Fruit fly (Drosophila melanogaster) whole organism, embryonic: Measurements from ENCODE around the gene CG34462.

Experiments used
- ATbp ChIP-seq: fragments of 200-800 bp; sonication (Bioruptor generic); optimal IDR thresholded peaks from 2 replicates; lab custom pipeline; 2017; ENCODE audit warnings: missing biosample characterization, mild to moderate bottlenecking, missing genetic modification characterization, missing genetic modification reagents
- Abd-B ChIP-seq: fragments of 200-800 bp; sonication (Bioruptor generic); optimal IDR thresholded peaks from 2 replicates; lab custom pipeline; 2018; ENCODE audit warnings: missing biosample characterization, mild to moderate bottlenecking, missing genetic modification characterization, moderate library complexity
- Asciz ChIP-seq: fragments of 200-800 bp; sonication (Bioruptor generic); optimal IDR thresholded peaks from 2 replicates; lab custom pipeline; 2017; ENCODE audit warnings: missing biosample characterization, mild to moderate bottlenecking, missing genetic modification characterization, missing genetic modification reagents
- Blimp-1 ChIP-seq: fragments of 200-800 bp; sonication (Bioruptor generic); optimal IDR thresholded peaks from 3 replicates; lab custom pipeline; 2018; ENCODE audit warnings: missing biosample characterization, missing genetic modification characterization, mild to moderate bottlenecking, moderate library complexity, missing genetic modification reagents
- BtbVII ChIP-seq: fragments of 200-800 bp; sonication (Bioruptor generic); optimal IDR thresholded peaks from 3 replicates; lab custom pipeline; 2017; ENCODE audit warnings: missing biosample characterization, mild to moderate bottlenecking, missing genetic modification characterization
- CG11504 ChIP-seq: fragments of 200-800 bp; sonication (Bioruptor generic); optimal IDR thresholded peaks from 3 replicates; lab custom pipeline; 2019; ENCODE audit warnings: missing biosample characterization, mild to moderate bottlenecking, missing genetic modification characterization, moderate library complexity
- CG12236 ChIP-seq: fragments of 200-800 bp; sonication (Bioruptor generic); optimal IDR thresholded peaks from 2 replicates; lab custom pipeline; 2016; ENCODE audit warnings: missing biosample characterization, missing genetic modification characterization
- CG14667 ChIP-seq: fragments of 200-800 bp; sonication (Bioruptor generic); IDR thresholded peaks from 2 replicates; pipeline ENCODE4 v1.3.6; 2022; ENCODE audit warnings: missing biosample characterization, missing genetic modification characterization
- CG14710 ChIP-seq: fragments of 200-800 bp; sonication (Bioruptor generic); optimal IDR thresholded peaks from 3 replicates; lab custom pipeline; 2019; ENCODE audit warnings: missing biosample characterization, mild to moderate bottlenecking, missing genetic modification characterization, moderate library complexity
- CG15073 ChIP-seq: fragments of 200-800 bp; sonication (Bioruptor generic); optimal IDR thresholded peaks from 2 replicates; lab custom pipeline; 2016; ENCODE audit warnings: missing biosample characterization, missing genetic modification characterization
- CG1603 ChIP-seq: fragments of 200-800 bp; sonication (Bioruptor generic); optimal IDR thresholded peaks from 2 replicates; lab custom pipeline; 2019; ENCODE audit warnings: missing biosample characterization, mild to moderate bottlenecking, missing genetic modification characterization, moderate library complexity
- CG2116 ChIP-seq: fragments of 200-800 bp; sonication (Bioruptor generic); optimal IDR thresholded peaks from 3 replicates; lab custom pipeline; 2018; ENCODE audit warnings: missing biosample characterization, mild to moderate bottlenecking, missing genetic modification characterization
- CG2199 ChIP-seq: fragments of 200-800 bp; sonication (Bioruptor generic); IDR thresholded peaks from 3 replicates; pipeline ENCODE4 v1.3.6; 2022; ENCODE audit warnings: missing biosample characterization, missing genetic modification characterization
- CG2889 ChIP-seq: fragments of 200-800 bp; sonication (Bioruptor generic); IDR thresholded peaks from 3 replicates; pipeline ENCODE4 v1.3.6; 2022; ENCODE audit warnings: missing biosample characterization, missing genetic modification characterization
- CG30020 ChIP-seq: fragments of 200-800 bp; optimal IDR thresholded peaks from 2 replicates; lab custom pipeline; 2019; ENCODE audit warnings: missing biosample characterization, mild to moderate bottlenecking, missing genetic modification characterization, moderate library complexity
- CG31365 ChIP-seq: fragments of 200-800 bp; sonication (Bioruptor generic); optimal IDR thresholded peaks from 2 replicates; lab custom pipeline; 2018; ENCODE audit warnings: missing biosample characterization, mild to moderate bottlenecking, missing genetic modification characterization
- CG3838 ChIP-seq: fragments of 200-800 bp; sonication (Bioruptor generic); optimal IDR thresholded peaks from 3 replicates; lab custom pipeline; 2016; ENCODE audit warnings: missing biosample characterization, missing genetic modification characterization
- CG6654 ChIP-seq: fragments of 200-800 bp; sonication (Bioruptor generic); optimal IDR thresholded peaks from 2 replicates; lab custom pipeline; 2017; ENCODE audit warnings: missing biosample characterization, mild to moderate bottlenecking, missing genetic modification characterization
- CG6791 ChIP-seq: fragments of 200-800 bp; sonication (Bioruptor generic); IDR thresholded peaks from 3 replicates; pipeline ENCODE4 v1.3.6; 2022; ENCODE audit warnings: missing biosample characterization, missing genetic modification characterization; ENCODE audit not compliant: partially characterized antibody
- CG8924 ChIP-seq: fragments of 200-800 bp; optimal IDR thresholded peaks from 3 replicates; lab custom pipeline; 2019; ENCODE audit warnings: missing biosample characterization, mild to moderate bottlenecking, missing genetic modification characterization, moderate library complexity
- CG9727 ChIP-seq: fragments of 200-800 bp; sonication (Bioruptor generic); optimal IDR thresholded peaks from 3 replicates; lab custom pipeline; 2017; ENCODE audit warnings: missing biosample characterization, mild to moderate bottlenecking, missing genetic modification characterization
- CG9817 ChIP-seq: fragments of 200-800 bp; sonication (Bioruptor generic); optimal IDR thresholded peaks from 2 replicates; lab custom pipeline; 2018; ENCODE audit warnings: missing biosample characterization, mild to moderate bottlenecking, missing genetic modification characterization, moderate library complexity
- Camta ChIP-seq: fragments of 200-800 bp; sonication (Bioruptor generic); optimal IDR thresholded peaks from 2 replicates; lab custom pipeline; 2016; ENCODE audit warnings: missing biosample characterization, missing genetic modification characterization
- Dip3 ChIP-seq: fragments of 200-800 bp; sonication (Bioruptor generic); optimal IDR thresholded peaks from 3 replicates; lab custom pipeline; 2016; ENCODE audit warnings: missing biosample characterization, missing genetic modification characterization
- Fer2 ChIP-seq: fragments of 200-800 bp; sonication (Bioruptor generic); optimal IDR thresholded peaks from 2 replicates; lab custom pipeline; 2018; ENCODE audit warnings: missing biosample characterization, mild to moderate bottlenecking, missing genetic modification characterization, moderate library complexity
- HLHmδ ChIP-seq: fragments of 200-800 bp; sonication (Bioruptor generic); optimal IDR thresholded peaks from 2 replicates; lab custom pipeline; 2018; ENCODE audit warnings: missing biosample characterization, mild to moderate bottlenecking, missing genetic modification characterization, moderate library complexity
- MESR4 ChIP-seq: fragments of 200-800 bp; sonication (Bioruptor generic); optimal IDR thresholded peaks from 2 replicates; lab custom pipeline; 2018; ENCODE audit warnings: missing biosample characterization, mild to moderate bottlenecking, missing genetic modification characterization, moderate library complexity
- Max ChIP-seq: fragments of 200-800 bp; sonication (Bioruptor generic); optimal IDR thresholded peaks from 2 replicates; lab custom pipeline; 2016; ENCODE audit warnings: missing biosample characterization, mild to moderate bottlenecking, missing genetic modification characterization
- Myb ChIP-seq: fragments of 200-800 bp; sonication (Bioruptor generic); optimal IDR thresholded peaks from 2 replicates; lab custom pipeline; 2016; ENCODE audit warnings: missing biosample characterization, missing genetic modification characterization
- Optix ChIP-seq: fragments of 200-800 bp; sonication (Bioruptor generic); IDR thresholded peaks from 3 replicates; pipeline ENCODE4 v1.3.6; 2022; ENCODE audit warnings: missing biosample characterization, missing genetic modification characterization
- Xbp1 ChIP-seq: fragments of 200-800 bp; sonication (Bioruptor generic); optimal IDR thresholded peaks from 3 replicates; lab custom pipeline; 2016; ENCODE audit warnings: missing biosample characterization, mild to moderate bottlenecking, missing genetic modification characterization
- al ChIP-seq: fragments of 200-800 bp; sonication (Bioruptor generic); IDR thresholded peaks from 2 replicates; pipeline ENCODE4 v1.3.6; 2022; ENCODE audit warnings: missing biosample characterization, missing genetic modification characterization
- ara ChIP-seq: fragments of 200-800 bp; sonication (Bioruptor generic); IDR thresholded peaks from 2 replicates; pipeline ENCODE4 v1.3.6; 2022; ENCODE audit warnings: missing biosample characterization, missing genetic modification characterization
- cas ChIP-seq: fragments of 200-800 bp; sonication (Bioruptor generic); IDR thresholded peaks from 2 replicates; pipeline ENCODE4 v1.3.6; 2022; ENCODE audit warnings: missing biosample characterization, missing genetic modification characterization
- ci ChIP-seq: fragments of 200-800 bp; sonication (Bioruptor generic); IDR thresholded peaks from 3 replicates; pipeline ENCODE4 v1.3.6; 2022; ENCODE audit warnings: missing biosample characterization, missing genetic modification characterization
- crc ChIP-seq: fragments of 200-800 bp; sonication (Bioruptor generic); optimal IDR thresholded peaks from 2 replicates; lab custom pipeline; 2016; ENCODE audit warnings: missing biosample characterization, missing genetic modification characterization
- cwo ChIP-seq: fragments of 200-800 bp; sonication (Bioruptor generic); optimal IDR thresholded peaks from 3 replicates; lab custom pipeline; 2017; ENCODE audit warnings: missing biosample characterization, missing genetic modification characterization, mild to moderate bottlenecking, moderate library complexity, missing genetic modification reagents
- dan ChIP-seq: fragments of 200-800 bp; sonication (Bioruptor generic); IDR thresholded peaks from 2 replicates; pipeline ENCODE4 v1.3.6; 2022; ENCODE audit warnings: missing biosample characterization, missing genetic modification characterization
- dm ChIP-seq: fragments of 200-800 bp; sonication (Bioruptor generic); optimal IDR thresholded peaks from 3 replicates; lab custom pipeline; 2016; ENCODE audit warnings: missing biosample characterization, missing genetic modification characterization
- hbn ChIP-seq: fragments of 200-800 bp; sonication (Bioruptor generic); IDR thresholded peaks from 2 replicates; pipeline ENCODE4 v1.3.6; 2022; ENCODE audit warnings: missing biosample characterization, missing genetic modification characterization; ENCODE audit not compliant: partially characterized antibody
- insv ChIP-seq, 2 experiments: fragments of 200-800 bp; sonication (Bioruptor generic); optimal IDR thresholded peaks; 3 replicates each; lab custom pipeline; 2016 to 2018; ENCODE audit warnings: missing biosample characterization in 2 of 2, missing genetic modification characterization in 2 of 2
- lab ChIP-seq: fragments of 200-800 bp; sonication (Bioruptor generic); optimal IDR thresholded peaks from 3 replicates; lab custom pipeline; 2017; ENCODE audit warnings: missing biosample characterization, missing genetic modification characterization, mild to moderate bottlenecking, moderate library complexity, missing genetic modification reagents
- sc ChIP-seq, 3 experiments: fragments of >200 bp in 2 of 3; fragments of 200-800 bp in 1 of 3; sonication (Bioruptor generic) in 1 of 3; optimal IDR thresholded peaks; 2 replicates in 2 of 3; 3 replicates in 1 of 3; lab custom pipeline; 2017; ENCODE audit warnings: mild to moderate bottlenecking in 1 of 3, missing biosample characterization in 1 of 3, missing genetic modification characterization in 1 of 3, missing genetic modification reagents in 1 of 3
- sna ChIP-seq: fragments of 200-800 bp; sonication (Bioruptor generic); IDR thresholded peaks from 2 replicates; pipeline ENCODE4 v1.3.6; 2022; ENCODE audit warnings: missing biosample characterization, missing genetic modification characterization; ENCODE audit not compliant: partially characterized antibody
- stc ChIP-seq: fragments of 200-800 bp; sonication (Bioruptor generic); IDR thresholded peaks from 2 replicates; pipeline ENCODE4 v1.3.6; 2022; ENCODE audit warnings: missing biosample characterization, missing genetic modification characterization
- tna ChIP-seq: fragments of 200-800 bp; sonication (Bioruptor generic); IDR thresholded peaks from 2 replicates; pipeline ENCODE4 v1.3.6; 2022; ENCODE audit warnings: missing biosample characterization, missing genetic modification characterization; ENCODE audit not compliant: partially characterized antibody
- vvl ChIP-seq: fragments of 200-800 bp; sonication (Bioruptor generic); IDR thresholded peaks from 2 replicates; pipeline ENCODE4 v1.3.6; 2022; ENCODE audit warnings: missing biosample characterization, missing genetic modification characterization

Gene CG34462

DNA sequence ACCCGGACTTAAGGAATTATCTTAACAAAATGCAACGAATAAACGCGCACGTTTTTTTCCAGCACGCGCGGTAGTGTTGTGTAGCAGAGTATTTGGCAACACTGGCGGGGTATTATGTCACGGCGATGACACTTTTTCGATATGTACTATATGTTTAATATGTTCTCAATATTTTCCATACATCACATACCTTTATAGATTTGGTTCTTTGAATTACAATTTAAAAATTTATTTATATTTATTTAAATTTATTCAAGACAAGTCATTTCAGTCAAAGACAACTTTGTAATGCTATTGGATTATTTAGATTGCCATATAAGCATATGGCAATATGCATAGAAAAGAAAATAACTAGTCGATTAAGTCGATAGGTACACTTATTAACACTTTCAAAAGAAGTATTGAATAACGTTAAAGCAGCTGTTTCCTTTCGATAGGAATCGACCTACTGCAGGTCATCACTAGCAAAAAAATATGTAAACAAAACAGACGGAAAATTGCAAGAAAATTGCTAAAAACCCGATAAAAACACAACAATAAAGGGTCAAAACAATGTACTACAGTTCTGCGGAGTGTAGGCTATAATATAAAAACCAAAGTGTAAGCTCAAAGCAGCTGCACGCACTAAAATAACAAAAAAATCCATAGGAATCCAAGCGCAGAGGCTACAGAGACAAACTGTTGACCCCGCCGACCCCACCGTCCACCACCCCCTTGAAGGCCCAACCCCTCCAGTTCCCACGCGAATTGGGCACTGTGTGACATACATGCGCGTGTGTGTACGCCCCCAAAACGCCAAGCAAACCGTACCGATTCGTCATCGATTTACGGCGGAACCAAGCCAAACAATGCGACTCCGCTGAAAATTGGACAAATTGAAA lies 18.0 kb downstream of the CG34462 start, which contains the start of the genes CG7182 and GAPcenA (continued):
- TF ChIP-seq sna (GFP tag; lab: Robert Waterston, UW) (peak; percentile 40), Max (GFP tag; lab: Kevin White, UChicago) (peak; percentile 77), CG14667 (GFP tag; lab: Robert Waterston, UW) (no peak), Asciz (GFP tag; lab: Kevin White, UChicago) (peak; percentile 47), Blimp-1 (GFP tag; lab: Kevin White, UChicago) (peak; percentile 59), ATbp (GFP tag; lab: Kevin White, UChicago) (peak; percentile 16), vvl (peak; percentile 53), ci (0 out of 3 replicates have a peak, but pooled peaks have one; percentile 18), hbn (peak; percentile 40; the same call in 1 of the 2 replicates), Myb (GFP tag; lab: Kevin White, UChicago) (peak; percentile 22), CG11504 (tag; lab: Kevin White, UChicago) (no peak), Camta (GFP tag; lab: Kevin White, UChicago) (peak; percentile 26), cwo (GFP tag; lab: Kevin White, UChicago) (peak; percentile 63), CG2116 (GFP tag; lab: Kevin White, UChicago) (peak; percentile 72), Optix (GFP tag; lab: Robert Waterston, UW) (no peak), CG2889 (GFP tag; lab: Robert Waterston, UW) (no peak), Abd-B (GFP tag; lab: Kevin White, UChicago) (peak; percentile 71), CG9817 (tag; lab: Kevin White, UChicago) (peak; percentile 68), al (GFP tag; lab: Robert Waterston, UW) (peak; percentile 65), HLHmδ (GFP tag; lab: Kevin White, UChicago) (no peak), Dip3 (peak; percentile 5), MESR4 (GFP tag; lab: Kevin White, UChicago) (peak; percentile 47), cas (no peak), crc (GFP tag; lab: Kevin White, UChicago) (no peak), insv (GFP tag; optimal IDR thresholded peaks at IDR 0.05; lab: Kevin White, UChicago) (peak in 1 of 2 experiments; percentile 46), CG30020 (tag; lab: Kevin White, UChicago) (peak; percentile 82), dan (GFP tag; lab: Robert Waterston, UW) (no peak), CG15073 (GFP tag; lab: Kevin White, UChicago) (no peak), Xbp1 (GFP tag; lab: Kevin White, UChicago) (peak; percentile 70), CG2199 (GFP tag; lab: Robert Waterston, UW) (no peak), CG8924 (tag; lab: Kevin White, UChicago) (peak; percentile 81), tna (GFP tag; lab: Robert Waterston, UW) (no peak), CG14710 (tag; lab: Kevin White, UChicago) (peak; percentile 90), BtbVII (GFP tag; lab: Kevin White, UChicago) (peak; percentile 66), CG6791 (GFP tag; lab: Robert Waterston, UW) (peak; percentile 58; the same call in 1 of the 3 replicates), CG6654 (peak; percentile 22), CG12236 (no peak), lab (GFP tag; lab: Kevin White, UChicago) (peak; percentile 83), CG3838 (GFP tag; lab: Kevin White, UChicago) (no peak), sc (optimal IDR thresholded peaks at IDR 0.05; lab: Kevin White, UChicago) (no peak), sc (GFP tag; optimal IDR thresholded peaks at IDR 0.05; lab: Kevin White, UChicago) (peak; percentile 56), ara (GFP tag; lab: Robert Waterston, UW) (no peak), CG9727 (GFP tag; lab: Kevin White, UChicago) (peak; percentile 67), CG31365 (tag; lab: Kevin White, UChicago) (no peak), stc (GFP tag; lab: Robert Waterston, UW) (no peak), dm (GFP tag; lab: Kevin White, UChicago) (peak; percentile 91), Fer2 (peak; percentile 62), CG1603 (no peak)
